Worm (Caenorhabditis elegans) whole organism, L3 larva: ENCODE measurements around the gene Y43F8C.9.

Source experiments
- R02D3.7 ChIP-seq: fragments of 150-350 bp; optimal IDR thresholded peaks from 2 replicates; lab custom pipeline; 2014; ENCODE audit warnings: missing biosample characterization, missing genetic modification characterization
- ZK546.5 ChIP-seq: sonication (generic microtip); optimal IDR thresholded peaks from 2 replicates; lab custom pipeline; 2017; ENCODE audit warnings: missing biosample characterization, missing genetic modification characterization
- aly-2 ChIP-seq: fragments of 150-350 bp; optimal IDR thresholded peaks from 2 replicates; lab custom pipeline; 2014; ENCODE audit warnings: missing biosample characterization, missing genetic modification characterization
- ama-1 ChIP-seq: fragments of 150-350 bp; optimal IDR thresholded peaks from 2 replicates; lab custom pipeline; 2018
- ceh-16 ChIP-seq: sonication (generic microtip); optimal IDR thresholded peaks from 2 replicates; lab custom pipeline; 2017; ENCODE audit warnings: missing biosample characterization, missing genetic modification characterization
- ceh-28 ChIP-seq: fragments of 150-350 bp; optimal IDR thresholded peaks from 2 replicates; lab custom pipeline; 2014; ENCODE audit warnings: missing biosample characterization, missing genetic modification reagents, missing genetic modification characterization
- ceh-82 ChIP-seq: fragments of 150-350 bp; optimal IDR thresholded peaks from 2 replicates; lab custom pipeline; 2014; ENCODE audit warnings: missing biosample characterization, missing genetic modification characterization
- ceh-9 ChIP-seq: sonication (generic microtip); optimal IDR thresholded peaks from 2 replicates; lab custom pipeline; 2018; ENCODE audit warnings: missing biosample characterization, missing genetic modification characterization
- egl-27 ChIP-seq: sonication (generic microtip); optimal IDR thresholded peaks from 4 replicates; lab custom pipeline; 2017; ENCODE audit warnings: missing biosample characterization, missing genetic modification reagents, missing genetic modification characterization
- egl-5 ChIP-seq: fragments of 150-350 bp; optimal IDR thresholded peaks from 2 replicates; lab custom pipeline; 2017; ENCODE audit warnings: missing biosample characterization, missing genetic modification reagents, missing genetic modification characterization, inconsistent platforms
- elt-2 ChIP-seq: sonication (generic microtip); optimal IDR thresholded peaks from 2 replicates; lab custom pipeline; 2016; ENCODE audit warnings: missing genetic modification reagents, mild to moderate bottlenecking, missing genetic modification characterization, missing compliant biosample characterization
- elt-3 ChIP-seq, 3 experiments: fragments of 150-350 bp in 1 of 3; sonication (generic microtip) in 2 of 3; optimal IDR thresholded peaks; 2 replicates in 2 of 3; 4 replicates in 1 of 3; lab custom pipeline; 2014 to 2017; ENCODE audit warnings: missing biosample characterization in 3 of 3, missing genetic modification characterization in 3 of 3
- fkh-2 ChIP-seq: fragments of 150-350 bp; optimal IDR thresholded peaks from 2 replicates; lab custom pipeline; 2014; ENCODE audit warnings: missing biosample characterization, missing genetic modification reagents, missing genetic modification characterization
- fos-1 ChIP-seq: fragments of 150-350 bp; optimal IDR thresholded peaks from 2 replicates; lab custom pipeline; 2014; ENCODE audit warnings: missing biosample characterization, missing genetic modification characterization
- jun-1 ChIP-seq: fragments of 150-350 bp; optimal IDR thresholded peaks from 2 replicates; lab custom pipeline; 2014; ENCODE audit warnings: missing biosample characterization, missing genetic modification reagents, missing genetic modification characterization
- lin-15B ChIP-seq: fragments of 150-350 bp; optimal IDR thresholded peaks from 2 replicates; lab custom pipeline; 2014; ENCODE audit warnings: missing biosample characterization, missing genetic modification characterization
- lin-39 ChIP-seq: fragments of 150-350 bp; optimal IDR thresholded peaks from 2 replicates; lab custom pipeline; 2018; ENCODE audit warnings: missing biosample characterization, missing genetic modification reagents, missing genetic modification characterization
- lsy-12 ChIP-seq: sonication (generic microtip); optimal IDR thresholded peaks from 2 replicates; lab custom pipeline; 2016; ENCODE audit warnings: mild to moderate bottlenecking, missing genetic modification characterization, missing compliant biosample characterization
- mdl-1 ChIP-seq: fragments of 150-350 bp; optimal IDR thresholded peaks from 2 replicates; lab custom pipeline; 2014; ENCODE audit warnings: missing biosample characterization, missing genetic modification characterization
- nhr-11 ChIP-seq: fragments of 150-350 bp; optimal IDR thresholded peaks from 2 replicates; lab custom pipeline; 2014; ENCODE audit warnings: missing biosample characterization, missing genetic modification characterization
- nhr-237 ChIP-seq: fragments of 150-350 bp; optimal IDR thresholded peaks from 2 replicates; lab custom pipeline; 2014; ENCODE audit warnings: missing biosample characterization, missing genetic modification characterization
- nhr-25 ChIP-seq: sonication (generic microtip); optimal IDR thresholded peaks from 2 replicates; lab custom pipeline; 2017; ENCODE audit warnings: missing biosample characterization, missing genetic modification characterization
- nhr-28 ChIP-seq: fragments of 150-350 bp; optimal IDR thresholded peaks from 2 replicates; lab custom pipeline; 2014; ENCODE audit warnings: missing biosample characterization, missing genetic modification characterization
- nhr-43 ChIP-seq: sonication (generic microtip); optimal IDR thresholded peaks from 2 replicates; lab custom pipeline; 2016; ENCODE audit warnings: mild to moderate bottlenecking, missing genetic modification characterization, missing compliant biosample characterization; ENCODE audit not compliant: poor library complexity, severe bottlenecking
- nhr-67 ChIP-seq: fragments of 150-350 bp; optimal IDR thresholded peaks from 2 replicates; lab custom pipeline; 2014; ENCODE audit warnings: missing biosample characterization, missing genetic modification characterization
- nhr-76 ChIP-seq: fragments of 150-350 bp; sonication (generic microtip); optimal IDR thresholded peaks from 5 replicates; lab custom pipeline; 2014; ENCODE audit warnings: missing biosample characterization, missing genetic modification characterization
- nhr-77 ChIP-seq: fragments of 150-350 bp; optimal IDR thresholded peaks from 2 replicates; lab custom pipeline; 2014; ENCODE audit warnings: missing biosample characterization, missing genetic modification characterization
- pha-4 ChIP-seq: fragments of 150-350 bp; optimal IDR thresholded peaks from 2 replicates; lab custom pipeline; 2014; ENCODE audit warnings: missing biosample characterization, missing genetic modification reagents, missing genetic modification characterization
- pqm-1 ChIP-seq: fragments of 150-350 bp; optimal IDR thresholded peaks from 2 replicates; lab custom pipeline; 2017; ENCODE audit warnings: missing biosample characterization, missing genetic modification characterization, inconsistent platforms
- sea-2 ChIP-seq: fragments of 150-350 bp; sonication (generic microtip); optimal IDR thresholded peaks from 4 replicates; lab custom pipeline; 2014; ENCODE audit warnings: missing biosample characterization, missing genetic modification reagents, missing genetic modification characterization
- skn-1 ChIP-seq: fragments of 150-350 bp; optimal IDR thresholded peaks from 2 replicates; lab custom pipeline; 2014; ENCODE audit warnings: missing biosample characterization, missing genetic modification characterization
- snpc-4 ChIP-seq: fragments of 150-350 bp; optimal IDR thresholded peaks from 2 replicates; lab custom pipeline; 2014; ENCODE audit warnings: missing biosample characterization, missing genetic modification characterization
- unc-39 ChIP-seq: sonication (generic microtip); optimal IDR thresholded peaks from 4 replicates; lab custom pipeline; 2017; ENCODE audit warnings: missing biosample characterization, missing genetic modification characterization
- unc-62 ChIP-seq: fragments of 150-350 bp; sonication (generic microtip); optimal IDR thresholded peaks from 4 replicates; lab custom pipeline; 2014; ENCODE audit warnings: missing biosample characterization, missing genetic modification reagents, missing genetic modification characterization
- zag-1 ChIP-seq: fragments of 150-350 bp; optimal IDR thresholded peaks from 2 replicates; lab custom pipeline; 2014; ENCODE audit warnings: missing biosample characterization, missing genetic modification characterization
- ztf-4 ChIP-seq: fragments of 150-350 bp; optimal IDR thresholded peaks from 2 replicates; lab custom pipeline; 2014; ENCODE audit warnings: missing biosample characterization, missing genetic modification characterization

Gene Y43F8C.9

ce11 chrV:19668213-19668612 is 22.3 kb downstream of the Y43F8C.9 start:
- TF ChIP-seq egl-27 (tag; lab: Kevin White, UChicago) (no peak), jun-1 (tag; lab: Kevin White, UChicago) (no peak), ceh-28 (tag; lab: Kevin White, UChicago) (no peak), aly-2 (tag; lab: Kevin White, UChicago) (no peak), fkh-2 (tag; lab: Kevin White, UChicago) (no peak), ceh-9 (no peak), unc-62 (GFP tag; lab: Kevin White, UChicago) (no peak)

- TF ChIP-seq nhr-43: no peak
- TF ChIP-seq lin-15B (tag; lab: Kevin White, UChicago): no peak
- TF ChIP-seq nhr-67 (tag; lab: Kevin White, UChicago): no peak
- TF ChIP-seq ceh-16 (tag; lab: Kevin White, UChicago): no peak
- TF ChIP-seq, all 47 proteins: peak for 0
Measured at ce11 chrV:19669959-19670358, 24.1 kb downstream of the Y43F8C.9 start, which contains the start of gene Y43F8C.11. Gene Y43F8C.11 (plus strand): TSS chrV:19670259.

DNA sequence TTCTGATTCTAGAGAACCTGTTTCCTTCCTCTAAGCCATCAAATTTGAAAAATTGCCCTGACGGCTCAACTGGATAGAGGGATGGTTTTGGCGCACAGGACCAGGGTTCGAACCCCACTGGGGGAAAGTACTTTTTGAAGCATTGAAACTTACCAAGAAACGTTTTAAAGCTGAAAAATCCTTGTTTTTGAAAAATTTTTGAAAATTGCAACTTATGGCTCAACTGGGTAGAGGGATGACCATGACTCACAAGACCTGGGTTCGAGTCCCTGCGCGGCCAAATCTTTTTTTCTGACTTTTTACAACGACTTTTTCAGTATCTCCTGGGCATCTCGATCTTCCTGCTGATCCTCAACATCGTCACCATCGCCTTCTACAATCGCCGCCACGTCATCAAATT is 25.0 kb downstream of the Y43F8C.9 start:
- TF ChIP-seq jun-1 (tag; lab: Kevin White, UChicago) (no peak), sea-2 (no peak), fos-1 (tag; lab: Kevin White, UChicago) (no peak), ama-1 (lab: Kevin White, UChicago) (no peak), pha-4 (no peak), lin-39 (no peak), lsy-12 (tag; lab: Kevin White, UChicago) (no peak), nhr-25 (no peak), nhr-76 (no peak), egl-5 (tag; lab: Kevin White, UChicago) (no peak), snpc-4 (tag; lab: Kevin White, UChicago) (no peak)

DNA sequence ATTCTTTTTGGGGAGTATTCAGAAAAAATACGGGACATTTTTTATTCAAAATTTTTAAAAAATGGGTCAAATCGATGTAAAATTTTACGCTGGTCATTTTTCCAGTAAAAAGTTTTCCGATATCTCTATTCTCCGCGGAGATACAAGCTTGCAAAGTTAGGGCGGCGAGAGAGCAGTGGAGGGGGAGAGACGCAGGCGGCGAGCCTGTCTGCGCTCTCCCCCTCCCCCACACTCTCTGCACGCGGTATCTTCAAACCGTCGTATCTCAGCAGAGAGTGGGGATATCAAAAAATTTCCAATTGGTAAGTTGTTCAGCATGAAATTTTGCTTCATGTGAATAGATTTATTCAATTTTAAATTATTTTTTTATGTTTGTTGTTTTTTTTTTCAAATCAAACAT is 25.9 kb downstream of the Y43F8C.9 start:
- TF ChIP-seq R02D3.7 (tag; lab: Kevin White, UChicago) (no peak), nhr-77 (tag; lab: Kevin White, UChicago) (no peak), mdl-1 (tag; lab: Kevin White, UChicago) (no peak), ZK546.5 (tag; lab: Kevin White, UChicago) (no peak), sea-2 (no peak), zag-1 (tag; lab: Kevin White, UChicago) (no peak), lin-39 (no peak), nhr-28 (no peak), elt-3 (tag; optimal IDR thresholded peaks at IDR 0.05; lab: Kevin White, UChicago) (no peak), fkh-2 (tag; lab: Kevin White, UChicago) (no peak), snpc-4 (tag; lab: Kevin White, UChicago) (no peak), unc-39 (tag; lab: Kevin White, UChicago) (no peak), nhr-11 (tag; lab: Kevin White, UChicago) (no peak), nhr-237 (tag; lab: Kevin White, UChicago) (no peak), ztf-4 (no peak), ceh-82 (no peak), ama-1 (lab: Kevin White, UChicago) (no peak), elt-2 (tag; lab: Kevin White, UChicago) (no peak)

ce11 chrV:19672357-19672756 is 26.5 kb downstream of the Y43F8C.9 start:
- TF ChIP-seq skn-1 (tag; lab: Kevin White, UChicago) (peak; percentile 95), nhr-237 (tag; lab: Kevin White, UChicago) (no peak), pqm-1 (tag; lab: Kevin White, UChicago) (peak; percentile 55), lsy-12 (tag; lab: Kevin White, UChicago) (no peak), elt-2 (tag; lab: Kevin White, UChicago) (peak; percentile 95)
- TF ChIP-seq, all 47 proteins: peak for 3
